Fruit fly (Drosophila melanogaster) whole organism, embryonic: ENCODE measurements around the gene dnc.
A peak's percentile ranks its signal among the peaks of the same experiment; 100 is the strongest.

Experiments
- ATbp ChIP-seq: fragments of 200-800 bp; sonication (Bioruptor generic); optimal IDR thresholded peaks from 2 replicates; lab custom pipeline; 2017; ENCODE audit warnings: missing biosample characterization, mild to moderate bottlenecking, missing genetic modification characterization, missing genetic modification reagents
- C15 ChIP-seq: fragments of 200-800 bp; sonication (Bioruptor generic); IDR thresholded peaks from 3 replicates; pipeline ENCODE4 v1.3.6; 2022; ENCODE audit warnings: missing biosample characterization, missing genetic modification characterization
- CG10267 ChIP-seq: fragments of 200-800 bp; sonication (Bioruptor generic); optimal IDR thresholded peaks from 2 replicates; lab custom pipeline; 2018; ENCODE audit warnings: missing biosample characterization, mild to moderate bottlenecking, missing genetic modification characterization, moderate library complexity
- CG10565 ChIP-seq: fragments of 200-800 bp; sonication (Bioruptor generic); optimal IDR thresholded peaks from 3 replicates; lab custom pipeline; 2016; ENCODE audit warnings: missing biosample characterization, mild to moderate bottlenecking, missing genetic modification characterization
- CG11696 ChIP-seq: fragments of 200-800 bp; sonication (Bioruptor generic); IDR thresholded peaks from 2 replicates; pipeline ENCODE4 v1.3.6; 2022; ENCODE audit warnings: missing biosample characterization, missing genetic modification characterization
- CG12769 ChIP-seq: fragments of 200-800 bp; sonication (Bioruptor generic); optimal IDR thresholded peaks from 2 replicates; lab custom pipeline; 2019; ENCODE audit warnings: missing biosample characterization, mild to moderate bottlenecking, missing genetic modification characterization, moderate library complexity
- CG14441 ChIP-seq: fragments of 200-800 bp; sonication (Bioruptor generic); IDR thresholded peaks from 2 replicates; pipeline ENCODE4 v1.3.6; 2022; ENCODE audit warnings: missing biosample characterization, missing genetic modification characterization
- CG15269 ChIP-seq: fragments of 200-800 bp; sonication (Bioruptor generic); optimal IDR thresholded peaks from 2 replicates; lab custom pipeline; 2018; ENCODE audit warnings: missing biosample characterization, mild to moderate bottlenecking, missing genetic modification characterization, moderate library complexity
- CG1602 ChIP-seq: fragments of 200-800 bp; sonication (Bioruptor generic); optimal IDR thresholded peaks from 3 replicates; lab custom pipeline; 2016; ENCODE audit warnings: missing biosample characterization, missing genetic modification characterization
- CG1647 ChIP-seq: fragments of 200-800 bp; sonication (Bioruptor generic); optimal IDR thresholded peaks from 3 replicates; lab custom pipeline; 2016; ENCODE audit warnings: missing biosample characterization, missing genetic modification characterization
- CG17612 ChIP-seq: fragments of 200-800 bp; sonication (Bioruptor generic); IDR thresholded peaks from 2 replicates; pipeline ENCODE4 v1.3.6; 2022; ENCODE audit warnings: missing biosample characterization, missing genetic modification characterization
- CG17829 ChIP-seq: fragments of 200-800 bp; optimal IDR thresholded peaks from 2 replicates; lab custom pipeline; 2019; ENCODE audit warnings: missing biosample characterization, mild to moderate bottlenecking, missing genetic modification characterization, moderate library complexity
- CG2116 ChIP-seq: fragments of 200-800 bp; sonication (Bioruptor generic); optimal IDR thresholded peaks from 3 replicates; lab custom pipeline; 2018; ENCODE audit warnings: missing biosample characterization, mild to moderate bottlenecking, missing genetic modification characterization
- CG2120 ChIP-seq: fragments of 200-800 bp; sonication (Bioruptor generic); optimal IDR thresholded peaks from 3 replicates; lab custom pipeline; 2016; ENCODE audit warnings: missing biosample characterization, missing genetic modification characterization
- CG32532 ChIP-seq: fragments of 200-800 bp; sonication (Bioruptor generic); IDR thresholded peaks from 2 replicates; pipeline ENCODE4 v1.3.6; 2022; ENCODE audit warnings: missing biosample characterization, missing genetic modification characterization
- CG3838 ChIP-seq: fragments of 200-800 bp; sonication (Bioruptor generic); optimal IDR thresholded peaks from 3 replicates; lab custom pipeline; 2016; ENCODE audit warnings: missing biosample characterization, missing genetic modification characterization
- CG5180 ChIP-seq: fragments of 200-800 bp; sonication (Bioruptor generic); optimal IDR thresholded peaks from 3 replicates; lab custom pipeline; 2017; ENCODE audit warnings: missing biosample characterization, missing genetic modification characterization, mild to moderate bottlenecking, moderate library complexity, missing genetic modification reagents
- CG6813 ChIP-seq: fragments of 200-800 bp; sonication (Bioruptor generic); optimal IDR thresholded peaks from 2 replicates; lab custom pipeline; 2017; ENCODE audit warnings: missing biosample characterization, missing genetic modification characterization, mild to moderate bottlenecking, moderate library complexity, missing genetic modification reagents
- CG8388 ChIP-seq: fragments of 200-800 bp; sonication (Bioruptor generic); optimal IDR thresholded peaks from 2 replicates; lab custom pipeline; 2019; ENCODE audit warnings: missing biosample characterization, mild to moderate bottlenecking, missing genetic modification characterization, moderate library complexity
- CG8944 ChIP-seq: fragments of 200-800 bp; sonication (Bioruptor generic); optimal IDR thresholded peaks from 3 replicates; lab custom pipeline; 2016; ENCODE audit warnings: missing biosample characterization, missing genetic modification characterization
- CoRest ChIP-seq: fragments of 200-800 bp; sonication (Bioruptor generic); optimal IDR thresholded peaks from 3 replicates; lab custom pipeline; 2018; ENCODE audit warnings: missing biosample characterization, mild to moderate bottlenecking, missing genetic modification characterization, moderate library complexity
- CrebB ChIP-seq: fragments of 200-800 bp; sonication (Bioruptor generic); optimal IDR thresholded peaks from 3 replicates; lab custom pipeline; 2018; ENCODE audit warnings: missing biosample characterization, mild to moderate bottlenecking, missing genetic modification characterization
- D ChIP-seq, 2 experiments: fragments of 200-800 bp in 1 of 2; fragments of >200 bp in 1 of 2; sonication (Bioruptor generic) in 1 of 2; optimal IDR thresholded peaks; 2 replicates in 1 of 2; 3 replicates in 1 of 2; lab custom pipeline; 2017; ENCODE audit warnings: mild to moderate bottlenecking in 1 of 2, missing biosample characterization in 1 of 2, missing genetic modification characterization in 1 of 2, missing genetic modification reagents in 1 of 2
- Dref ChIP-seq: fragments of 200-800 bp; sonication (Bioruptor generic); IDR thresholded peaks from 2 replicates; pipeline ENCODE4 v1.3.6; 2022; ENCODE audit warnings: missing biosample characterization, missing genetic modification characterization
- Fer3 ChIP-seq: fragments of 200-800 bp; sonication (Bioruptor generic); optimal IDR thresholded peaks from 2 replicates; lab custom pipeline; 2018; ENCODE audit warnings: missing biosample characterization, mild to moderate bottlenecking, missing genetic modification characterization, moderate library complexity
- HLH54F ChIP-seq: fragments of 200-800 bp; sonication (Bioruptor generic); optimal IDR thresholded peaks from 3 replicates; lab custom pipeline; 2016; ENCODE audit warnings: missing biosample characterization, missing genetic modification characterization
- Hr78 ChIP-seq, 2 experiments: fragments of 200-800 bp in 1 of 2; fragments of >200 bp in 1 of 2; sonication (Bioruptor generic) in 1 of 2; optimal IDR thresholded peaks; 2 replicates each; lab custom pipeline; 2017 to 2019; ENCODE audit warnings: missing biosample characterization in 2 of 2, missing genetic modification characterization in 2 of 2, mild to moderate bottlenecking in 1 of 2, moderate library complexity in 1 of 2
- Mad ChIP-seq: fragments of 200-800 bp; sonication (Bioruptor generic); optimal IDR thresholded peaks from 2 replicates; lab custom pipeline; 2016; ENCODE audit warnings: missing biosample characterization, missing genetic modification characterization
- Med ChIP-seq: fragments of 200-800 bp; sonication (Bioruptor generic); peaks from one replicate; lab custom pipeline; 2016; ENCODE audit warnings: missing biosample characterization, missing genetic modification characterization, mild to moderate bottlenecking, inconsistent platforms, moderate library complexity
- Mes4 ChIP-seq: fragments of 200-800 bp; sonication (Bioruptor generic); optimal IDR thresholded peaks from 2 replicates; lab custom pipeline; 2016; ENCODE audit warnings: missing biosample characterization, missing genetic modification characterization
- PHDP ChIP-seq: fragments of 200-800 bp; sonication (Bioruptor generic); optimal IDR thresholded peaks from 3 replicates; lab custom pipeline; 2018; ENCODE audit warnings: missing biosample characterization, mild to moderate bottlenecking, missing genetic modification characterization, moderate library complexity
- Ravus ChIP-seq: fragments of 200-800 bp; sonication (Bioruptor generic); IDR thresholded peaks from 2 replicates; pipeline ENCODE4 v1.3.6; 2022; ENCODE audit warnings: missing biosample characterization, missing genetic modification characterization
- Spps ChIP-seq: fragments of 200-800 bp; sonication (Bioruptor generic); optimal IDR thresholded peaks from 2 replicates; lab custom pipeline; 2018; ENCODE audit warnings: missing biosample characterization, mild to moderate bottlenecking, missing genetic modification characterization
- Xbp1 ChIP-seq: fragments of 200-800 bp; sonication (Bioruptor generic); optimal IDR thresholded peaks from 3 replicates; lab custom pipeline; 2016; ENCODE audit warnings: missing biosample characterization, mild to moderate bottlenecking, missing genetic modification characterization
- Xrp1 ChIP-seq: fragments of 200-800 bp; sonication (Bioruptor generic); IDR thresholded peaks from 2 replicates; pipeline ENCODE4 v1.3.6; 2022; ENCODE audit warnings: missing biosample characterization, missing genetic modification characterization
- ab ChIP-seq: fragments of 200-800 bp; sonication (Bioruptor generic); optimal IDR thresholded peaks from 2 replicates; lab custom pipeline; 2016; ENCODE audit warnings: missing biosample characterization, missing genetic modification characterization
- chif ChIP-seq, 2 experiments: fragments of 200-800 bp; sonication (Bioruptor generic); optimal IDR thresholded peaks; 3 replicates each; lab custom pipeline; 2016; ENCODE audit warnings: missing biosample characterization in 2 of 2, missing genetic modification characterization in 2 of 2
- chm ChIP-seq: fragments of 200-800 bp; sonication (Bioruptor generic); IDR thresholded peaks from 2 replicates; pipeline ENCODE4 v1.3.6; 2022; ENCODE audit warnings: missing biosample characterization, missing genetic modification characterization
- cwo ChIP-seq: fragments of 200-800 bp; sonication (Bioruptor generic); optimal IDR thresholded peaks from 3 replicates; lab custom pipeline; 2017; ENCODE audit warnings: missing biosample characterization, missing genetic modification characterization, mild to moderate bottlenecking, moderate library complexity, missing genetic modification reagents
- dmrt11E ChIP-seq: fragments of 200-800 bp; sonication (Bioruptor generic); optimal IDR thresholded peaks from 3 replicates; lab custom pipeline; 2018; ENCODE audit warnings: missing biosample characterization, mild to moderate bottlenecking, missing genetic modification characterization, moderate library complexity
- dmrt99B ChIP-seq: fragments of 200-800 bp; sonication (Bioruptor generic); optimal IDR thresholded peaks from 2 replicates; lab custom pipeline; 2018; ENCODE audit warnings: missing biosample characterization, mild to moderate bottlenecking, missing genetic modification characterization, moderate library complexity
- esg ChIP-seq: fragments of 200-800 bp; sonication (Bioruptor generic); conservative IDR thresholded peaks from 2 replicates; pipeline ENCODE4 v1.3.6; 2022; ENCODE audit warnings: missing biosample characterization, missing genetic modification characterization
- gfzf ChIP-seq: fragments of 200-800 bp; sonication (Bioruptor generic); optimal IDR thresholded peaks from 2 replicates; lab custom pipeline; 2016; ENCODE audit warnings: missing biosample characterization, mild to moderate bottlenecking, missing genetic modification characterization, moderate library complexity
- lbe ChIP-seq: fragments of 200-800 bp; sonication (Bioruptor generic); optimal IDR thresholded peaks from 2 replicates; lab custom pipeline; 2016; ENCODE audit warnings: missing biosample characterization, mild to moderate bottlenecking, missing genetic modification characterization
- mirr ChIP-seq: fragments of 200-800 bp; sonication (Bioruptor generic); optimal IDR thresholded peaks from 3 replicates; lab custom pipeline; 2018; ENCODE audit warnings: missing biosample characterization, mild to moderate bottlenecking, missing genetic modification characterization
- p53 ChIP-seq: fragments of 200-800 bp; sonication (Bioruptor generic); optimal IDR thresholded peaks from 2 replicates; lab custom pipeline; 2016; ENCODE audit warnings: missing biosample characterization, missing genetic modification characterization
- salm ChIP-seq: fragments of 200-800 bp; sonication (Bioruptor generic); optimal IDR thresholded peaks from 2 replicates; lab custom pipeline; 2018; ENCODE audit warnings: missing biosample characterization, mild to moderate bottlenecking, missing genetic modification characterization
- shn ChIP-seq: fragments of 200-800 bp; sonication (Bioruptor generic); optimal IDR thresholded peaks from 3 replicates; lab custom pipeline; 2016; ENCODE audit warnings: missing biosample characterization, missing genetic modification characterization
- sqz ChIP-seq: fragments of 200-800 bp; sonication (Bioruptor generic); optimal IDR thresholded peaks from 3 replicates; lab custom pipeline; 2018; ENCODE audit warnings: missing biosample characterization, mild to moderate bottlenecking, missing genetic modification characterization
- twi ChIP-seq: fragments of 200-800 bp; optimal IDR thresholded peaks from 2 replicates; lab custom pipeline; 2019; ENCODE audit warnings: missing biosample characterization, mild to moderate bottlenecking, missing genetic modification characterization, moderate library complexity

Gene dnc

DNA sequence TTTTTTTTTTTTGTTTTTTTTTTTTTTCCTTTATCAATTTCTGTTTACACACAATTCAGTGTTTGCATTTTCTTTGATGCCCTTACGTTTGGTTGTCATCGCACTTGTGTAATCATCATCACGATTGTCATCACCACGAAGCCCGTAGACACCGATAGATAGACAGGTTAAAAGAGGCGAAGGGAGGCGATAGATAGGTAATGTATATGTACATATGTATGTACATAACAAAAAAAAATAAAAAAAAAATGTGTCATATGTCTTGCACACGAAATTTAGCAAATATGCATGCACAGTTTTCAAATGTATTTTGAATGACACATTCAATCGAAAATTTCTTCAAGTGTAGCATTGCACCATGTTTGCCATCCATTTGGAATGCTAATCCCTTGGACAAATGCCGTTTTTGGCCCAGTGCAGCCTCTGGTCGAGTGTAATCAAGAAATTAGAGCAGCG, 181.5 kb downstream of the dnc start (continued):
- TF ChIP-seq C15 (GFP tag; lab: Robert Waterston, UW): no peak
- peak; percentile 12 for TF ChIP-seq CG1647
- peak; percentile 63 for TF ChIP-seq salm (tag; lab: Kevin White, UChicago)
- no peak for TF ChIP-seq Spps (tag; lab: Kevin White, UChicago)
- no peak for TF ChIP-seq CG1602 (GFP tag; lab: Kevin White, UChicago)
- peak; percentile 63 for TF ChIP-seq dmrt99B (tag; lab: Kevin White, UChicago)
- TF ChIP-seq CG15269 (tag; lab: Kevin White, UChicago): peak; percentile 28
- TF ChIP-seq mirr (GFP tag; lab: Kevin White, UChicago): peak; percentile 5
- peak; percentile 27 for TF ChIP-seq CG17829
- TF ChIP-seq CG17612: no peak
- peak; percentile 37 for TF ChIP-seq PHDP (tag; lab: Kevin White, UChicago)
- no peak for TF ChIP-seq Dref (GFP tag; lab: Robert Waterston, UW)
- no peak for TF ChIP-seq D (optimal IDR thresholded peaks at IDR 0.05; lab: Kevin White, UChicago)
- TF ChIP-seq D (GFP tag; optimal IDR thresholded peaks at IDR 0.05; lab: Kevin White, UChicago): peak; percentile 57
- TF ChIP-seq CG14441 (GFP tag; lab: Robert Waterston, UW): no peak
- no peak for TF ChIP-seq gfzf (GFP tag; lab: Kevin White, UChicago)
- no peak for TF ChIP-seq shn
- no peak for TF ChIP-seq Xbp1 (GFP tag; lab: Kevin White, UChicago)
- no peak for TF ChIP-seq p53 (GFP tag; lab: Kevin White, UChicago)
- peak; percentile 25 for TF ChIP-seq twi (tag; lab: Kevin White, UChicago)
- TF ChIP-seq CG8388 (GFP tag; lab: Kevin White, UChicago): peak; percentile 36
- TF ChIP-seq CrebB (tag; lab: Kevin White, UChicago): no peak
- TF ChIP-seq CG12769 (tag; lab: Kevin White, UChicago): no peak
- TF ChIP-seq CoRest (tag; lab: Kevin White, UChicago): peak; percentile 57
- peak; percentile 55 for TF ChIP-seq dmrt11E (tag; lab: Kevin White, UChicago)
- TF ChIP-seq sqz: peak; percentile 72
- peak; percentile 60 for TF ChIP-seq Med (GFP tag; lab: Kevin White, UChicago)
- TF ChIP-seq CG10267 (tag; lab: Kevin White, UChicago): peak; percentile 10
- TF ChIP-seq CG2116: no peak
- no peak for TF ChIP-seq CG11696 (GFP tag; lab: Robert Waterston, UW)
- no peak for TF ChIP-seq Mad (GFP tag; lab: Kevin White, UChicago)
- peak; percentile 53 for TF ChIP-seq Xrp1 (GFP tag; lab: Robert Waterston, UW)
- TF ChIP-seq CG2120 (GFP tag; lab: Kevin White, UChicago): peak; percentile 28
- TF ChIP-seq lbe (GFP tag; lab: Kevin White, UChicago): no peak
- no peak for TF ChIP-seq CG32532 (GFP tag; lab: Robert Waterston, UW)
- TF ChIP-seq Mes4: peak; percentile 51
- no peak for TF ChIP-seq CG3838
- TF ChIP-seq chif (GFP tag; optimal IDR thresholded peaks at IDR 0.05; lab: Kevin White, UChicago): no peak
- TF ChIP-seq CG6813 (GFP tag; lab: Kevin White, UChicago): peak; percentile 53
- TF ChIP-seq esg (GFP tag; lab: Robert Waterston, UW): no peak
- TF ChIP-seq chm (GFP tag; lab: Robert Waterston, UW): peak; percentile 63; the same call in 1 of the 2 replicates
- no peak for TF ChIP-seq ab (GFP tag; lab: Kevin White, UChicago)
- no peak for TF ChIP-seq Ravus (GFP tag; lab: Robert Waterston, UW)
- peak; percentile 17 for TF ChIP-seq Fer3 (tag; lab: Kevin White, UChicago)
- TF ChIP-seq cwo: no peak
- TF ChIP-seq CG8944 (GFP tag; lab: Kevin White, UChicago): no peak
- peak; percentile 78 for TF ChIP-seq ATbp (GFP tag; lab: Kevin White, UChicago)
- no peak for TF ChIP-seq HLH54F
- TF ChIP-seq CG5180 (GFP tag; lab: Kevin White, UChicago): peak; percentile 32
- TF ChIP-seq Hr78 (GFP tag; optimal IDR thresholded peaks at IDR 0.05; lab: Kevin White, UChicago): no peak
- no peak for TF ChIP-seq CG10565 (GFP tag; lab: Kevin White, UChicago)
